Fruit fly (Drosophila melanogaster) whole organism, embryonic: ENCODE results near the gene mop.

ENCODE experiments used
- C15 ChIP-seq: fragments of 200-800 bp; sonication (Bioruptor generic); IDR thresholded peaks from 3 replicates; pipeline ENCODE4 v1.3.6; 2022; ENCODE audit warnings: missing biosample characterization, missing genetic modification characterization
- CG1024 ChIP-seq: fragments of 200-800 bp; sonication (Bioruptor generic); IDR thresholded peaks from 2 replicates; pipeline ENCODE4 v1.3.6; 2022; ENCODE audit warnings: missing biosample characterization, missing genetic modification characterization
- CG12071 ChIP-seq: fragments of 200-800 bp; sonication (Bioruptor generic); optimal IDR thresholded peaks from 3 replicates; lab custom pipeline; 2018; ENCODE audit warnings: missing biosample characterization, mild to moderate bottlenecking, missing genetic modification characterization
- CG12659 ChIP-seq: fragments of 200-800 bp; sonication (Bioruptor generic); optimal IDR thresholded peaks from 3 replicates; lab custom pipeline; 2017; ENCODE audit warnings: mild to moderate bottlenecking, missing biosample characterization, missing genetic modification reagents, missing genetic modification characterization
- CG12942 ChIP-seq: fragments of 200-800 bp; sonication (Bioruptor generic); optimal IDR thresholded peaks from 3 replicates; lab custom pipeline; 2016; ENCODE audit warnings: missing biosample characterization, missing genetic modification characterization
- CG13894 ChIP-seq: fragments of 200-800 bp; sonication (Bioruptor generic); optimal IDR thresholded peaks from 3 replicates; lab custom pipeline; 2018; ENCODE audit warnings: missing biosample characterization, mild to moderate bottlenecking, missing genetic modification characterization, moderate library complexity
- CG14860 ChIP-seq: fragments of 200-800 bp; sonication (Bioruptor generic); IDR thresholded peaks from 3 replicates; pipeline ENCODE4 v1.3.6; 2022; ENCODE audit warnings: missing biosample characterization, missing genetic modification characterization; ENCODE audit not compliant: partially characterized antibody
- CG1602 ChIP-seq: fragments of 200-800 bp; sonication (Bioruptor generic); optimal IDR thresholded peaks from 3 replicates; lab custom pipeline; 2016; ENCODE audit warnings: missing biosample characterization, missing genetic modification characterization
- CG17829 ChIP-seq: fragments of 200-800 bp; optimal IDR thresholded peaks from 2 replicates; lab custom pipeline; 2019; ENCODE audit warnings: missing biosample characterization, mild to moderate bottlenecking, missing genetic modification characterization, moderate library complexity
- CG18262 ChIP-seq: fragments of 200-800 bp; optimal IDR thresholded peaks from 3 replicates; lab custom pipeline; 2019; ENCODE audit warnings: missing biosample characterization, mild to moderate bottlenecking, missing genetic modification characterization, moderate library complexity
- CG31224 ChIP-seq: fragments of 200-800 bp; sonication (Bioruptor generic); IDR thresholded peaks from 2 replicates; pipeline ENCODE4 v1.3.6; 2022; ENCODE audit warnings: missing biosample characterization, missing genetic modification characterization
- CG33557 ChIP-seq: fragments of 200-800 bp; sonication (Bioruptor generic); optimal IDR thresholded peaks from 2 replicates; lab custom pipeline; 2019; ENCODE audit warnings: missing biosample characterization, mild to moderate bottlenecking, missing genetic modification characterization, moderate library complexity
- CG5180 ChIP-seq: fragments of 200-800 bp; sonication (Bioruptor generic); optimal IDR thresholded peaks from 3 replicates; lab custom pipeline; 2017; ENCODE audit warnings: missing biosample characterization, missing genetic modification characterization, mild to moderate bottlenecking, moderate library complexity, missing genetic modification reagents
- CG6765 ChIP-seq: fragments of 200-800 bp; sonication (Bioruptor generic); optimal IDR thresholded peaks from 3 replicates; lab custom pipeline; 2017; ENCODE audit warnings: missing biosample characterization, mild to moderate bottlenecking, missing genetic modification characterization
- CG8281 ChIP-seq: fragments of 200-800 bp; sonication (Bioruptor generic); optimal IDR thresholded peaks from 2 replicates; lab custom pipeline; 2018; ENCODE audit warnings: missing biosample characterization, mild to moderate bottlenecking, missing genetic modification characterization, moderate library complexity
- Dll ChIP-seq: fragments of 200-800 bp; sonication (Bioruptor generic); IDR thresholded peaks from 4 replicates; pipeline ENCODE4 v1.3.6; 2022; ENCODE audit warnings: missing biosample characterization, missing genetic modification characterization; ENCODE audit not compliant: partially characterized antibody
- HmgZ ChIP-seq: fragments of 200-800 bp; sonication (Bioruptor generic); optimal IDR thresholded peaks from 2 replicates; lab custom pipeline; 2018; ENCODE audit warnings: missing biosample characterization, mild to moderate bottlenecking, missing genetic modification characterization
- Kr ChIP-seq: fragments of 200-800 bp; sonication (Bioruptor generic); optimal IDR thresholded peaks from 2 replicates; lab custom pipeline; 2017; ENCODE audit warnings: missing biosample characterization, mild to moderate bottlenecking, missing genetic modification characterization
- Meics ChIP-seq: fragments of 200-800 bp; sonication (Bioruptor generic); optimal IDR thresholded peaks from 2 replicates; lab custom pipeline; 2017; ENCODE audit warnings: missing biosample characterization, mild to moderate bottlenecking, missing genetic modification characterization
- Xbp1 ChIP-seq: fragments of 200-800 bp; sonication (Bioruptor generic); optimal IDR thresholded peaks from 3 replicates; lab custom pipeline; 2016; ENCODE audit warnings: missing biosample characterization, mild to moderate bottlenecking, missing genetic modification characterization
- abd-A ChIP-seq: fragments of 200-800 bp; sonication (Bioruptor generic); optimal IDR thresholded peaks from 3 replicates; lab custom pipeline; 2019; ENCODE audit warnings: missing biosample characterization, mild to moderate bottlenecking, missing genetic modification characterization, moderate library complexity
- al ChIP-seq: fragments of 200-800 bp; sonication (Bioruptor generic); IDR thresholded peaks from 2 replicates; pipeline ENCODE4 v1.3.6; 2022; ENCODE audit warnings: missing biosample characterization, missing genetic modification characterization
- bbx ChIP-seq: fragments of 200-800 bp; sonication (Bioruptor generic); IDR thresholded peaks from 2 replicates; pipeline ENCODE4 v1.3.6; 2022; ENCODE audit warnings: missing biosample characterization, missing genetic modification characterization; ENCODE audit not compliant: partially characterized antibody
- chm ChIP-seq: fragments of 200-800 bp; sonication (Bioruptor generic); IDR thresholded peaks from 2 replicates; pipeline ENCODE4 v1.3.6; 2022; ENCODE audit warnings: missing biosample characterization, missing genetic modification characterization
- ci ChIP-seq: fragments of 200-800 bp; sonication (Bioruptor generic); IDR thresholded peaks from 3 replicates; pipeline ENCODE4 v1.3.6; 2022; ENCODE audit warnings: missing biosample characterization, missing genetic modification characterization
- croc ChIP-seq: fragments of 200-800 bp; sonication (Bioruptor generic); conservative IDR thresholded peaks from 3 replicates; pipeline ENCODE4 v1.3.6; 2022; ENCODE audit warnings: missing biosample characterization, missing genetic modification characterization
- esg ChIP-seq: fragments of 200-800 bp; sonication (Bioruptor generic); conservative IDR thresholded peaks from 2 replicates; pipeline ENCODE4 v1.3.6; 2022; ENCODE audit warnings: missing biosample characterization, missing genetic modification characterization
- fd3F ChIP-seq: fragments of 200-800 bp; sonication (Bioruptor generic); optimal IDR thresholded peaks from 2 replicates; lab custom pipeline; 2018; ENCODE audit warnings: missing biosample characterization, mild to moderate bottlenecking, missing genetic modification characterization, moderate library complexity
- gcm2 ChIP-seq: fragments of 200-800 bp; sonication (Bioruptor generic); optimal IDR thresholded peaks from 2 replicates; lab custom pipeline; 2016; ENCODE audit warnings: missing biosample characterization, missing genetic modification characterization
- gem ChIP-seq: fragments of 200-800 bp; sonication (Bioruptor generic); optimal IDR thresholded peaks from 2 replicates; lab custom pipeline; 2019; ENCODE audit warnings: missing biosample characterization, mild to moderate bottlenecking, missing genetic modification characterization, moderate library complexity
- inv ChIP-seq: fragments of 200-800 bp; sonication (Bioruptor generic); IDR thresholded peaks from 2 replicates; pipeline ENCODE4 v1.3.6; 2022; ENCODE audit warnings: missing biosample characterization, missing genetic modification characterization; ENCODE audit not compliant: partially characterized antibody
- lov ChIP-seq, 2 experiments: fragments of 200-800 bp in 1 of 2; fragments of >200 bp in 1 of 2; sonication (Bioruptor generic) in 1 of 2; IDR thresholded peaks in 1 of 2; optimal IDR thresholded peaks in 1 of 2; 2 replicates in 1 of 2; 3 replicates in 1 of 2; pipeline versions ENCODE4 v1.3.6 to Lab custom; 2017 to 2022; ENCODE audit warnings: missing biosample characterization in 1 of 2, missing genetic modification characterization in 1 of 2
- mam ChIP-seq: fragments of 200-800 bp; sonication (Bioruptor generic); optimal IDR thresholded peaks from 3 replicates; lab custom pipeline; 2016; ENCODE audit warnings: missing biosample characterization, missing genetic modification characterization
- mirr ChIP-seq: fragments of 200-800 bp; sonication (Bioruptor generic); optimal IDR thresholded peaks from 3 replicates; lab custom pipeline; 2018; ENCODE audit warnings: missing biosample characterization, mild to moderate bottlenecking, missing genetic modification characterization
- mld ChIP-seq: fragments of 200-800 bp; sonication (Bioruptor generic); IDR thresholded peaks from 3 replicates; pipeline ENCODE4 v1.3.6; 2022; ENCODE audit warnings: missing biosample characterization, missing genetic modification characterization; ENCODE audit not compliant: partially characterized antibody
- nom ChIP-seq: fragments of 200-800 bp; sonication (Bioruptor generic); optimal IDR thresholded peaks from 2 replicates; lab custom pipeline; 2017; ENCODE audit warnings: missing biosample characterization, missing genetic modification characterization, mild to moderate bottlenecking, moderate library complexity, missing genetic modification reagents
- onecut ChIP-seq: fragments of 200-800 bp; sonication (Bioruptor generic); IDR thresholded peaks from 2 replicates; pipeline ENCODE4 v1.3.6; 2022; ENCODE audit warnings: missing biosample characterization, missing genetic modification characterization
- pnt ChIP-seq: fragments of 200-800 bp; sonication (Bioruptor generic); optimal IDR thresholded peaks from 3 replicates; lab custom pipeline; 2016; ENCODE audit warnings: missing biosample characterization, missing genetic modification characterization
- prd ChIP-seq, 3 experiments: fragments of >200 bp in 2 of 3; fragments of 200-800 bp in 1 of 3; sonication (Bioruptor generic) in 1 of 3; optimal IDR thresholded peaks in 2 of 3; IDR thresholded peaks in 1 of 3; 2 replicates in 2 of 3; 3 replicates in 1 of 3; pipeline versions ENCODE4 v1.3.6 to Lab custom; 2017 to 2022; ENCODE audit warnings: missing biosample characterization in 1 of 3, missing genetic modification characterization in 1 of 3
- ro ChIP-seq: fragments of 200-800 bp; sonication (Bioruptor generic); IDR thresholded peaks from 2 replicates; pipeline ENCODE4 v1.3.6; 2022; ENCODE audit warnings: missing biosample characterization, missing genetic modification characterization
- sd ChIP-seq: fragments of 200-800 bp; sonication (Bioruptor generic); optimal IDR thresholded peaks from 3 replicates; lab custom pipeline; 2018; ENCODE audit warnings: missing biosample characterization, mild to moderate bottlenecking, missing genetic modification characterization, moderate library complexity
- sens ChIP-seq: fragments of 200-800 bp; sonication (Bioruptor generic); peaks from one replicate; lab custom pipeline; 2016; ENCODE audit warnings: missing biosample characterization, missing genetic modification characterization
- shn ChIP-seq: fragments of 200-800 bp; sonication (Bioruptor generic); optimal IDR thresholded peaks from 3 replicates; lab custom pipeline; 2016; ENCODE audit warnings: missing biosample characterization, missing genetic modification characterization
- stc ChIP-seq: fragments of 200-800 bp; sonication (Bioruptor generic); IDR thresholded peaks from 2 replicates; pipeline ENCODE4 v1.3.6; 2022; ENCODE audit warnings: missing biosample characterization, missing genetic modification characterization
- stwl ChIP-seq: fragments of 200-800 bp; sonication (Bioruptor generic); optimal IDR thresholded peaks from 3 replicates; lab custom pipeline; 2018; ENCODE audit warnings: missing biosample characterization, mild to moderate bottlenecking, missing genetic modification characterization, moderate library complexity
- toy ChIP-seq: fragments of 200-800 bp; sonication (Bioruptor generic); IDR thresholded peaks from 2 replicates; pipeline ENCODE4 v1.3.6; 2022; ENCODE audit warnings: missing biosample characterization, missing genetic modification characterization
- vvl ChIP-seq: fragments of 200-800 bp; sonication (Bioruptor generic); IDR thresholded peaks from 2 replicates; pipeline ENCODE4 v1.3.6; 2022; ENCODE audit warnings: missing biosample characterization, missing genetic modification characterization

The mop gene

dm6 chr3L:14759097-14759795 is 16.7 kb downstream of the mop start (continued):
- TF ChIP-seq CG14860 (GFP tag; lab: Robert Waterston, UW) (peak; percentile 73), ro (GFP tag; lab: Robert Waterston, UW) (peak; percentile 98), mirr (GFP tag; lab: Kevin White, UChicago) (peak; percentile 99), chm (GFP tag; lab: Robert Waterston, UW) (peak; percentile 98), shn (peak; percentile 99), mld (GFP tag; lab: Robert Waterston, UW) (peak; percentile 37; the same call in 1 of the 3 replicates), prd (optimal IDR thresholded peaks at IDR 0.05; lab: Kevin White, UChicago) (no peak), prd (GFP tag; IDR thresholded peaks at IDR 0.05; lab: Robert Waterston, UW) (peak; percentile 100), abd-A (tag; lab: Kevin White, UChicago) (peak; percentile 97), bbx (peak; percentile 25; the same call in 1 of the 2 replicates), stc (GFP tag; lab: Robert Waterston, UW) (peak; percentile 100), CG6765 (GFP tag; lab: Kevin White, UChicago) (peak; percentile 100), al (GFP tag; lab: Robert Waterston, UW) (peak; percentile 100), ci (GFP tag; lab: Robert Waterston, UW) (peak; percentile 99), gcm2 (GFP tag; lab: Kevin White, UChicago) (peak; percentile 98), Kr (peak; percentile 94), CG13894 (tag; lab: Kevin White, UChicago) (peak; percentile 99), gem (peak; percentile 100), stwl (tag; lab: Kevin White, UChicago) (peak; percentile 72), CG1602 (GFP tag; lab: Kevin White, UChicago) (peak; percentile 99), Meics (GFP tag; lab: Kevin White, UChicago) (peak; percentile 100), sd (tag; lab: Kevin White, UChicago) (peak; percentile 99), CG12659 (GFP tag; lab: Kevin White, UChicago) (peak; percentile 100), CG1024 (GFP tag; lab: Robert Waterston, UW) (peak; percentile 92), CG17829 (tag; lab: Kevin White, UChicago) (peak; percentile 100), CG12071 (GFP tag; lab: Kevin White, UChicago) (peak; percentile 99), CG18262 (peak; percentile 100), Dll (GFP tag; lab: Robert Waterston, UW) (peak; percentile 34; the same call in 1 of the 4 replicates), mam (GFP tag; lab: Kevin White, UChicago) (peak; percentile 99), nom (GFP tag; lab: Kevin White, UChicago) (peak; percentile 99), fd3F (GFP tag; lab: Kevin White, UChicago) (peak; percentile 100), vvl (GFP tag; lab: Robert Waterston, UW) (peak; percentile 100), CG31224 (GFP tag; lab: Robert Waterston, UW) (peak; percentile 99), HmgZ (peak; percentile 100), inv (GFP tag; lab: Robert Waterston, UW) (peak; percentile 60), onecut (GFP tag; lab: Robert Waterston, UW) (peak; percentile 99), pnt (GFP tag; lab: Kevin White, UChicago) (peak; percentile 98), CG8281 (tag; lab: Kevin White, UChicago) (peak; percentile 97), sens (GFP tag; lab: Kevin White, UChicago) (peak; percentile 100), C15 (GFP tag; lab: Robert Waterston, UW) (peak; percentile 99), CG12942 (GFP tag; lab: Kevin White, UChicago) (peak; percentile 99), lov (optimal IDR thresholded peaks at IDR 0.05; lab: Kevin White, UChicago) (no peak), lov (GFP tag; IDR thresholded peaks at IDR 0.05; lab: Robert Waterston, UW) (peak; percentile 97), Xbp1 (GFP tag; lab: Kevin White, UChicago) (peak; percentile 99), croc (GFP tag; lab: Robert Waterston, UW) (peak; percentile 99), toy (GFP tag; lab: Robert Waterston, UW) (peak; percentile 99), CG33557 (GFP tag; lab: Kevin White, UChicago) (peak; percentile 100), esg (GFP tag; lab: Robert Waterston, UW) (peak; percentile 100), CG5180 (GFP tag; lab: Kevin White, UChicago) (peak; percentile 95)
